Fruit fly (Drosophila melanogaster): ENCODE measurements around the gene PIG-P.

PIG-P gene

DNA sequence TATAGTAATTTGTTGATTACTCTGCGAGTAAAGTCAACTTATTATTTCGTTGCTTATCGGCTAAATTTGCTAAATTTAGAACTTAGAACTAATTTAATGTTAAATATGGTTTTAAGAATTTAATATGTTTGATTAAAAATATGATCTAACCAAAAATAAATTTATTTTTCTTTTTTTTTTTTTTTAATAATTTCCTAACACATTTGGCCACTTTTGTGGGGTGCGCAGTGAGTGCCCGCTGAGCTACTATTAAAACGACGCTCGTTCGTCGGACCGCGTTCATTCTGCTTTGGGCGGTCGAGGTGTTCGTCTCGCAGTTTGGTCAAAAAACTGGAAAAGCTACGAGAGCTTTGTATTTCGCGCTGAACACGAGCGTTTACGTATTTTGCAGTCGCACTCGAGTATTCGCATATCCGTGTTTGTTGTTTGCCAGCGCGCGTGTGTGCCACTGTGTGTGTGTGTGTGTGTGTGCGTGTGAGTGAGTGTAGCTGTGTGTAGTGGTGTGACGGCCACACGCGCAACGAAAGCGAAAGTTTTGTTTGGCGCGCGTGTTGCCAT, 48.7 kb upstream of the PIG-P start, which contains the start of gene Cipc (continued):
- peak; percentile 72 for TF ChIP-seq unpg (GFP tag; optimal IDR thresholded peaks at IDR 0.05)
- TF ChIP-seq grau (tag; optimal IDR thresholded peaks at IDR 0.05) = peak; percentile 84
- TF ChIP-seq Dip2 (GFP tag; IDR thresholded peaks at IDR 0.05) = no peak
- TF ChIP-seq Dip3 (GFP tag; optimal IDR thresholded peaks at IDR 0.05) = peak; percentile 37
- TF ChIP-seq oc (tag; optimal IDR thresholded peaks at IDR 0.05) = peak; percentile 55
- no peak for TF ChIP-seq NC2α (GFP tag; optimal IDR thresholded peaks at IDR 0.05)
- no peak for TF ChIP-seq ems (GFP tag; optimal IDR thresholded peaks at IDR 0.05)
- peak; percentile 59 for TF ChIP-seq CG9817 (tag; optimal IDR thresholded peaks at IDR 0.05)
- no peak for TF ChIP-seq CG15479 (GFP tag; optimal IDR thresholded peaks at IDR 0.05)
- peak; percentile 85 for TF ChIP-seq CG15269 (tag; optimal IDR thresholded peaks at IDR 0.05)
- peak; percentile 32 for TF ChIP-seq CG33213 (GFP tag; optimal IDR thresholded peaks at IDR 0.05)
- no peak for TF ChIP-seq Hmx (GFP tag; optimal IDR thresholded peaks at IDR 0.05)
- no peak for TF ChIP-seq usp (GFP tag; optimal IDR thresholded peaks at IDR 0.05)
- TF ChIP-seq CG9932 (GFP tag; IDR thresholded peaks at IDR 0.05) = peak; percentile 78
- peak; percentile 64 for TF ChIP-seq Hey (tag; optimal IDR thresholded peaks at IDR 0.05)
- TF ChIP-seq Gug (GFP tag; IDR thresholded peaks at IDR 0.05) = peak; percentile 41; the same call in 1 of the 4 replicates
- no peak for TF ChIP-seq CG34224 (GFP tag; IDR thresholded peaks at IDR 0.05; ENCODE audit: partially characterized antibody)
- TF ChIP-seq Taf1 (GFP tag; IDR thresholded peaks at IDR 0.05) = peak; percentile 67
- TF ChIP-seq CG10431 (GFP tag; optimal IDR thresholded peaks at IDR 0.05) = no peak
- peak; percentile 30 for TF ChIP-seq CG15696 (tag; optimal IDR thresholded peaks at IDR 0.05)
- no peak for TF ChIP-seq unc-4 (GFP tag; IDR thresholded peaks at IDR 0.05; ENCODE audit: partially characterized antibody)
- TF ChIP-seq GATAe (GFP tag; conservative IDR thresholded peaks at IDR 0.05) = peak; percentile 54; the same call in 1 of the 2 replicates
- peak; percentile 82 for TF ChIP-seq CG2712 (tag; optimal IDR thresholded peaks at IDR 0.05)
- TF ChIP-seq CG10209 (GFP tag; optimal IDR thresholded peaks at IDR 0.05) = peak; percentile 84
- TF ChIP-seq al (GFP tag; IDR thresholded peaks at IDR 0.05) = peak; percentile 66
- TF ChIP-seq CG6813 (GFP tag; optimal IDR thresholded peaks at IDR 0.05) = peak; percentile 72
- peak; percentile 64 for TF ChIP-seq CG9215 (GFP tag; IDR thresholded peaks at IDR 0.05)
- no peak for TF ChIP-seq grn (GFP tag; optimal IDR thresholded peaks at IDR 0.05)
- TF ChIP-seq CG18476 (GFP tag; optimal IDR thresholded peaks at IDR 0.05) = peak; percentile 55
- TF ChIP-seq dysf (GFP tag; IDR thresholded peaks at IDR 0.05) = peak; percentile 96
- no peak for TF ChIP-seq h (optimal IDR thresholded peaks at IDR 0.05)
- peak; percentile 77; the same call in 2 of the 3 replicates for TF ChIP-seq zfh1 (GFP tag; IDR thresholded peaks at IDR 0.05)
- no peak for TF ChIP-seq CG12219 (GFP tag; optimal IDR thresholded peaks at IDR 0.05)
- TF ChIP-seq CG12391 (tag; optimal IDR thresholded peaks at IDR 0.05) = peak; percentile 80
- peak; percentile 13 for TF ChIP-seq CG2202 (tag; optimal IDR thresholded peaks at IDR 0.05)
- TF ChIP-seq CG18599 (GFP tag; optimal IDR thresholded peaks at IDR 0.05) = peak; percentile 92
- TF ChIP-seq Eip74EF (GFP tag; optimal IDR thresholded peaks at IDR 0.05) = peak in 1 of 2 experiments; percentile 87
- TF ChIP-seq CG6791 (GFP tag; IDR thresholded peaks at IDR 0.05; ENCODE audit: partially characterized antibody) = no peak
- TF ChIP-seq dmrt99B (tag; optimal IDR thresholded peaks at IDR 0.05) = peak; percentile 82
- TF ChIP-seq stc (GFP tag; IDR thresholded peaks at IDR 0.05) = peak; percentile 66
- no peak for TF ChIP-seq Mes4 (GFP tag; optimal IDR thresholded peaks at IDR 0.05)
- TF ChIP-seq Fer2 (tag; optimal IDR thresholded peaks at IDR 0.05) = peak; percentile 45
- 0 out of 3 replicates have a peak, but pooled peaks have one; percentile 25 for TF ChIP-seq CG11560 (tag; IDR thresholded peaks at IDR 0.05)
- peak; percentile 80 for TF ChIP-seq abd-A (tag; optimal IDR thresholded peaks at IDR 0.05)
- TF ChIP-seq cg (GFP tag; optimal IDR thresholded peaks at IDR 0.05) = peak; percentile 79
- no peak for TF ChIP-seq slp2 (GFP tag; optimal IDR thresholded peaks at IDR 0.05)
- no peak for TF ChIP-seq ash1 (GFP tag; optimal IDR thresholded peaks at IDR 0.05)
- no peak; the same call in 1 of the 2 replicates for TF ChIP-seq ara (GFP tag; IDR thresholded peaks at IDR 0.05)
- TF ChIP-seq fd102C (GFP tag; optimal IDR thresholded peaks at IDR 0.05) = no peak
- TF ChIP-seq CG12659 (GFP tag; optimal IDR thresholded peaks at IDR 0.05) = peak; percentile 80

Data from whole organism, embryonic.